Fruit fly (Drosophila melanogaster): ENCODE results near the gene Dab.

Dab gene

dm6 chr3L:16709673-16710257, 2.2 kb upstream of the Dab start (continued):
- TF ChIP-seq chinmo (GFP tag; IDR thresholded peaks at IDR 0.05; ENCODE audit: partially characterized antibody) (peak; percentile 87), CG14050 (GFP tag; IDR thresholded peaks at IDR 0.05) (no peak), CG17612 (GFP tag; IDR thresholded peaks at IDR 0.05) (no peak), CG1832 (GFP tag; optimal IDR thresholded peaks at IDR 0.05) (peak; percentile 36), Ptx1 (GFP tag; IDR thresholded peaks at IDR 0.05) (peak; percentile 23; the same call in 1 of the 2 replicates)

- TF ChIP-seq croc (GFP tag; conservative IDR thresholded peaks at IDR 0.05) (no peak), CG2116 (GFP tag; optimal IDR thresholded peaks at IDR 0.05) (peak; percentile 14), gro (GFP tag; optimal IDR thresholded peaks at IDR 0.05) (no peak), Abd-B (GFP tag; optimal IDR thresholded peaks at IDR 0.05) (peak; percentile 59), CG6272 (GFP tag; IDR thresholded peaks at IDR 0.05) (no peak), Meics (GFP tag; optimal IDR thresholded peaks at IDR 0.05) (peak; percentile 18), CG18599 (GFP tag; optimal IDR thresholded peaks at IDR 0.05) (peak; percentile 74), Opbp (GFP tag; IDR thresholded peaks at IDR 0.05; ENCODE audit: partially characterized antibody) (no peak), Hmr (GFP tag; optimal IDR thresholded peaks at IDR 0.05) (peak; percentile 60), mld (GFP tag; IDR thresholded peaks at IDR 0.05; ENCODE audit: partially characterized antibody) (no peak), bigmax (GFP tag; optimal IDR thresholded peaks at IDR 0.05) (no peak), CG31441 (GFP tag; IDR thresholded peaks at IDR 0.05) (peak; percentile 67), run (tag; optimal IDR thresholded peaks at IDR 0.05) (no peak), CG8290 (GFP tag; optimal IDR thresholded peaks at IDR 0.05) (no peak), CG8290 (tag; optimal IDR thresholded peaks at IDR 0.05) (no peak), Hr78 (GFP tag; optimal IDR thresholded peaks at IDR 0.05) (no peak), Dip2 (GFP tag; IDR thresholded peaks at IDR 0.05) (no peak), CG18262 (tag; optimal IDR thresholded peaks at IDR 0.05) (peak; percentile 58), grau (tag; optimal IDR thresholded peaks at IDR 0.05) (peak; percentile 42), her (GFP tag; optimal IDR thresholded peaks at IDR 0.05) (no peak), CG12391 (tag; optimal IDR thresholded peaks at IDR 0.05) (peak; percentile 44), sisA (GFP tag; IDR thresholded peaks at IDR 0.05) (no peak; the same call in 1 of the 2 replicates), ken (GFP tag; IDR thresholded peaks at IDR 0.05) (0 out of 3 replicates have a peak, but pooled peaks have one; percentile 32), onecut (GFP tag; IDR thresholded peaks at IDR 0.05) (no peak), zf30C (GFP tag; optimal IDR thresholded peaks at IDR 0.05) (peak; percentile 63), caup (GFP tag; optimal IDR thresholded peaks at IDR 0.05; ENCODE audit: severe bottlenecking) (peak; percentile 41), CG3163 (GFP tag; optimal IDR thresholded peaks at IDR 0.05) (no peak), CG11398 (GFP tag; optimal IDR thresholded peaks at IDR 0.05) (no peak), CG6689 (GFP tag; IDR thresholded peaks at IDR 0.05) (peak; percentile 60), vfl (GFP tag; optimal IDR thresholded peaks at IDR 0.05) (no peak), oc (tag; optimal IDR thresholded peaks at IDR 0.05) (no peak), Dbx (GFP tag; IDR thresholded peaks at IDR 0.05) (peak; percentile 75; the same call in 2 of the 3 replicates), HHEX (GFP tag; optimal IDR thresholded peaks at IDR 0.05) (peak; percentile 31), bowl (GFP tag; IDR thresholded peaks at IDR 0.05) (no peak), CG11560 (tag; IDR thresholded peaks at IDR 0.05) (no peak), lbe (GFP tag; optimal IDR thresholded peaks at IDR 0.05) (peak; percentile 19), CG33213 (GFP tag; optimal IDR thresholded peaks at IDR 0.05) (no peak), CG9437 (GFP tag; optimal IDR thresholded peaks at IDR 0.05) (no peak), Nf-YC (tag; optimal IDR thresholded peaks at IDR 0.05) (peak; percentile 39), nau (GFP tag; optimal IDR thresholded peaks at IDR 0.05) (no peak), CG13123 (GFP tag; optimal IDR thresholded peaks at IDR 0.05) (no peak), vvl (GFP tag; IDR thresholded peaks at IDR 0.05) (peak; percentile 35; the same call in 1 of the 2 replicates)
Measured at dm6 chr3L:16710258-16711020, 1.5 kb upstream of the Dab start.
